Worm (Caenorhabditis elegans) whole organism, young adult: ENCODE measurements around the gene F34D10.9.
A peak's percentile ranks its signal among the peaks of the same experiment; 100 is the strongest.

Experiments
- B0261.1 ChIP-seq: sonication (generic microtip); optimal IDR thresholded peaks from 2 replicates; lab custom pipeline; 2016; ENCODE audit warnings: mild to moderate bottlenecking, missing genetic modification characterization, moderate library complexity, missing compliant biosample characterization
- C17E4.6 ChIP-seq: fragments of 200-800 bp; sonication (Bioruptor generic); IDR thresholded peaks from 2 replicates; pipeline ENCODE4 v1.3.6; 2022; ENCODE audit warnings: missing genetic modification reagents, missing genetic modification characterization, missing compliant biosample characterization
- D2030.7 ChIP-seq: fragments of 200-800 bp; sonication (Bioruptor generic); IDR thresholded peaks from 2 replicates; pipeline ENCODE4 v1.3.6; 2022; ENCODE audit warnings: missing genetic modification reagents, missing genetic modification characterization, missing compliant biosample characterization
- F23B12.7 ChIP-seq: sonication (generic microtip); optimal IDR thresholded peaks from 2 replicates; lab custom pipeline; 2017; ENCODE audit warnings: missing genetic modification characterization, mild to moderate bottlenecking, missing compliant biosample characterization, antibody characterized with exemption, moderate library complexity; ENCODE audit not compliant: insufficient read depth
- F37B4.10 ChIP-seq: fragments of 200-800 bp; sonication (Bioruptor generic); IDR thresholded peaks from 2 replicates; pipeline ENCODE4 v1.3.6; 2022; ENCODE audit warnings: missing genetic modification characterization, missing compliant biosample characterization
- F57A8.1 ChIP-seq: fragments of 200-800 bp; sonication (Bioruptor generic); optimal IDR thresholded peaks from 2 replicates; lab custom pipeline; 2018; ENCODE audit warnings: mild to moderate bottlenecking, missing genetic modification characterization, moderate library complexity, missing compliant biosample characterization
- K11D2.4 ChIP-seq: fragments of 200-800 bp; sonication (Bioruptor generic); IDR thresholded peaks from 2 replicates; pipeline ENCODE4 v1.3.6; 2022; ENCODE audit warnings: missing genetic modification reagents, missing genetic modification characterization, missing compliant biosample characterization
- K12H6.12 ChIP-seq: fragments of 200-800 bp; sonication (Bioruptor generic); optimal IDR thresholded peaks from 2 replicates; lab custom pipeline; 2018; ENCODE audit warnings: mild to moderate bottlenecking, missing genetic modification characterization, missing compliant biosample characterization
- Y56A3A.18 ChIP-seq: fragments of 200-800 bp; sonication (Bioruptor generic); IDR thresholded peaks from 2 replicates; pipeline ENCODE4 v1.3.6; 2022; ENCODE audit warnings: missing genetic modification reagents, missing genetic modification characterization, missing compliant biosample characterization
- akir-1 ChIP-seq: fragments of 200-800 bp; sonication (Bioruptor generic); optimal IDR thresholded peaks from 2 replicates; lab custom pipeline; 2018; ENCODE audit warnings: mild to moderate bottlenecking, missing genetic modification characterization, moderate library complexity, missing compliant biosample characterization
- attf-3 ChIP-seq: fragments of 200-800 bp; sonication (Bioruptor generic); conservative IDR thresholded peaks from 2 replicates; pipeline ENCODE4 v1.3.6; 2022; ENCODE audit warnings: missing genetic modification reagents, missing genetic modification characterization, missing compliant biosample characterization
- attf-5 ChIP-seq: fragments of 200-800 bp; sonication (Bioruptor generic); optimal IDR thresholded peaks from 2 replicates; lab custom pipeline; 2018; ENCODE audit warnings: mild to moderate bottlenecking, missing genetic modification characterization, missing compliant biosample characterization
- ccch-3 ChIP-seq: fragments of 200-800 bp; sonication (Bioruptor generic); optimal IDR thresholded peaks from 2 replicates; lab custom pipeline; 2018; ENCODE audit warnings: mild to moderate bottlenecking, missing genetic modification characterization, missing compliant biosample characterization
- ceh-100 ChIP-seq: fragments of 200-800 bp; sonication (Bioruptor generic); IDR thresholded peaks from 2 replicates; pipeline ENCODE4 v1.3.6; 2022; ENCODE audit warnings: missing genetic modification reagents, missing genetic modification characterization, missing compliant biosample characterization
- ceh-91 ChIP-seq: fragments of 200-800 bp; sonication (Bioruptor generic); IDR thresholded peaks from 2 replicates; pipeline ENCODE4 v1.3.6; 2022; ENCODE audit warnings: missing genetic modification reagents, missing genetic modification characterization, missing compliant biosample characterization
- egl-44 ChIP-seq: fragments of 200-800 bp; sonication (Bioruptor generic); IDR thresholded peaks from 2 replicates; pipeline ENCODE4 v1.3.6; 2022; ENCODE audit warnings: missing genetic modification reagents, missing genetic modification characterization, missing compliant biosample characterization
- egrh-3 ChIP-seq: fragments of 200-800 bp; sonication (Bioruptor generic); IDR thresholded peaks from 2 replicates; pipeline ENCODE4 v1.3.6; 2022; ENCODE audit warnings: missing genetic modification reagents, missing genetic modification characterization, missing compliant biosample characterization
- hlh-12 ChIP-seq: sonication (generic microtip); optimal IDR thresholded peaks from 2 replicates; lab custom pipeline; 2016; ENCODE audit warnings: missing genetic modification characterization, missing compliant biosample characterization
- hmg-1.2 ChIP-seq: fragments of 200-800 bp; sonication (Bioruptor generic); IDR thresholded peaks from 2 replicates; pipeline ENCODE4 v1.3.6; 2022; ENCODE audit warnings: missing genetic modification reagents, missing genetic modification characterization, missing compliant biosample characterization
- hsf-1 ChIP-seq: fragments of 200-800 bp; sonication (Bioruptor generic); IDR thresholded peaks from 2 replicates; pipeline ENCODE4 v1.3.6; 2022; ENCODE audit warnings: missing genetic modification reagents, missing genetic modification characterization, missing compliant biosample characterization
- lag-1 ChIP-seq: fragments of 200-800 bp; sonication (Bioruptor generic); IDR thresholded peaks from 2 replicates; pipeline ENCODE4 v1.3.6; 2022; ENCODE audit warnings: missing genetic modification reagents, missing genetic modification characterization, missing compliant biosample characterization
- let-526 ChIP-seq: fragments of 200-800 bp; sonication (Bioruptor generic); IDR thresholded peaks from 2 replicates; pipeline ENCODE4 v1.3.6; 2022; ENCODE audit warnings: missing genetic modification reagents, missing genetic modification characterization, missing compliant biosample characterization
- let-607 ChIP-seq, 2 experiments: fragments of 200-800 bp in 1 of 2; sonication (Bioruptor generic) in 1 of 2; sonication (generic microtip) in 1 of 2; optimal IDR thresholded peaks; 2 replicates each; lab custom pipeline; 2016 to 2018; ENCODE audit warnings: mild to moderate bottlenecking in 2 of 2, missing compliant biosample characterization in 2 of 2, missing genetic modification characterization in 2 of 2, moderate library complexity in 2 of 2, missing genotype in 1 of 2
- lin-40 ChIP-seq: sonication (generic microtip); optimal IDR thresholded peaks from 2 replicates; lab custom pipeline; 2016; ENCODE audit warnings: missing genetic modification characterization, mild to moderate bottlenecking, missing compliant biosample characterization, missing genotype, missing genetic modification reagents
- lin-54 ChIP-seq: fragments of 200-800 bp; sonication (Bioruptor generic); optimal IDR thresholded peaks from 2 replicates; lab custom pipeline; 2018; ENCODE audit warnings: mild to moderate bottlenecking, missing genetic modification characterization, missing compliant biosample characterization
- lir-1 ChIP-seq: fragments of 200-800 bp; sonication (Bioruptor generic); conservative IDR thresholded peaks from 2 replicates; pipeline ENCODE4 v1.3.6; 2022; ENCODE audit warnings: missing genetic modification reagents, missing genetic modification characterization, missing compliant biosample characterization
- madf-3 ChIP-seq: fragments of 200-800 bp; sonication (Bioruptor generic); IDR thresholded peaks from 2 replicates; pipeline ENCODE4 v1.3.6; 2022; ENCODE audit warnings: missing genetic modification reagents, missing genetic modification characterization, missing compliant biosample characterization
- madf-8 ChIP-seq: fragments of 200-800 bp; sonication (Bioruptor generic); conservative IDR thresholded peaks from 2 replicates; pipeline ENCODE4 v1.3.6; 2022; ENCODE audit warnings: missing genetic modification reagents, missing genetic modification characterization, missing compliant biosample characterization
- mcd-1 ChIP-seq: fragments of 200-800 bp; sonication (Bioruptor generic); IDR thresholded peaks from 2 replicates; pipeline ENCODE4 v1.3.6; 2022; ENCODE audit warnings: missing genetic modification reagents, missing genetic modification characterization, missing compliant biosample characterization
- nfyb-1 ChIP-seq: fragments of 200-800 bp; sonication (Bioruptor generic); IDR thresholded peaks from 2 replicates; pipeline ENCODE4 v1.3.6; 2022; ENCODE audit warnings: missing genetic modification reagents, missing genetic modification characterization, missing compliant biosample characterization
- nhr-120 ChIP-seq: fragments of 200-800 bp; sonication (Bioruptor generic); IDR thresholded peaks from 2 replicates; pipeline ENCODE4 v1.3.6; 2022; ENCODE audit warnings: missing genetic modification characterization, missing compliant biosample characterization
- nhr-27 ChIP-seq: fragments of 200-800 bp; sonication (Bioruptor generic); optimal IDR thresholded peaks from 2 replicates; lab custom pipeline; 2018; ENCODE audit warnings: mild to moderate bottlenecking, missing genetic modification characterization, moderate library complexity, missing compliant biosample characterization
- repo-1 ChIP-seq: sonication (generic microtip); optimal IDR thresholded peaks from 2 replicates; lab custom pipeline; 2017; ENCODE audit warnings: mild to moderate bottlenecking, missing genetic modification characterization, missing compliant biosample characterization
- tlf-1 ChIP-seq: fragments of 200-800 bp; sonication (Bioruptor generic); optimal IDR thresholded peaks from 2 replicates; lab custom pipeline; 2018; ENCODE audit warnings: mild to moderate bottlenecking, missing genetic modification characterization, missing compliant biosample characterization
- zfh-2 ChIP-seq: fragments of 200-800 bp; sonication (Bioruptor generic); conservative IDR thresholded peaks from 2 replicates; pipeline ENCODE4 v1.3.6; 2022; ENCODE audit warnings: missing genetic modification reagents, missing genetic modification characterization, missing compliant biosample characterization
- ztf-18 ChIP-seq: sonication (generic microtip); optimal IDR thresholded peaks from 2 replicates; lab custom pipeline; 2016; ENCODE audit warnings: missing genotype, mild to moderate bottlenecking, missing genetic modification characterization, missing compliant biosample characterization
- ztf-3 ChIP-seq: fragments of 200-800 bp; sonication (Bioruptor generic); optimal IDR thresholded peaks from 2 replicates; lab custom pipeline; 2018; ENCODE audit warnings: mild to moderate bottlenecking, missing genetic modification characterization, missing compliant biosample characterization

Gene F34D10.9

DNA sequence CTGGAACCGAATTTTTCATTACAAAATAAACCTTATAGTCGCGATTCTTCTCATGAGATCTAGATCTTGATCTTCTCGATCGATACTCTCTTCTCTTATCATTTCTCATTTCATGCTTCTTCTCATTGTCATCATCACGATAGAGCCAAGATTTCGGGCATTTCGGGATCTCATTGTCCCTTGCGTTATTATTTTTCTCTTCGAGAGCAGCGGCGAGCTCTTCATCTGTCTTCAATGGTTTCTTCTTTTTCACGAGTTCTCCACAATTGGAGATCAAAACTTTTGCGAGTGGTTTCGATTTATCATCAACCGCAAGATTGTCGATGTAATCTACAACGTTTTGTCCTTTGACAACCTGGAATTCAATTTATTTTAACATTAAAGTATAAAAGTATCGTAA lies 31.1 kb downstream of the F34D10.9 start:
- TF ChIP-seq nhr-120 (GFP tag; lab: Robert Waterston, UW) = no peak
- no peak for TF ChIP-seq F57A8.1 (GFP tag; lab: Kevin White, UChicago)
- TF ChIP-seq egl-44 (GFP tag; lab: Robert Waterston, UW) = no peak

DNA sequence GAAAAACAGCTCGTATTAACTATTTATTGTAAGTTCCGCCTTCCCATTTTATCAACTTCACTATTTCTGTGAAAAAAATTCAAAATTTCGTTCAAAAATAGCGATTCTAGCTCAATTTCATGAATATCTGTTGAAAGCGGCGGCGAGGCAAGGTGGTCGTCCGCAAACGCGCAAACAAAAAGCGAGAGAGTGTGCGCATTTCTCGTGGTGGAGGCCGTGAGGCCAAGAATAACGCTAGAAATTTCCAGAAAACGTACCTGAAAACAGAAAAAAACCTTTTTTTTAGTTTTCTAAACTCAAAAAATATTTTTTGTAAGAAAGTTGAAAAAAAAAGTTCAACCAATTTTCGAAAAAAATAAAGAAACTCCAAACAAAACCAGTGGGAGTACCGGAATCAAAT lies 32.2 kb downstream of the F34D10.9 start:
- TF ChIP-seq hmg-1.2 (GFP tag; lab: Robert Waterston, UW) = peak; percentile 41
- peak; percentile 72 for TF ChIP-seq mcd-1 (GFP tag; lab: Robert Waterston, UW)
- TF ChIP-seq hsf-1 = peak; percentile 90
- peak; percentile 58 for TF ChIP-seq ztf-18 (tag; lab: Kevin White, UChicago)

DNA sequence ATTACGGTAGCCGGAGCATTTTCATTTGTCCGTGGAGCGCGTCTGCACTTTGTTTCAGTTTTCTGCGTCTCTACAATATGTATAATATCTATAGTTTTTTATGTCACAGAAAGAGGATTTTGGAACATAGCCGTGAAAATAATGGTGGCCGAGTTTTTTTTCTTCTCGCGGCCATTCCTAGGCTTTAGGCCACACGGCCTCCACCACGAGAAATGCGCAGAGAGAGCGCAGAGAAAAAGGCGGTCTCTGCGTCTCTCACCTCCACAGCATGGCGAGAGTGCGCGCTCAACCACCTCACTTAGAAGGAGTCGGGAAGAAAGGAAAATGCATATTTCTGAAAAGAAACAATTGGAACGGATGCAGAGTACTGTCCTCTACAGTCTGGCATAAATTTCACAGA lies 34.0 kb downstream of the F34D10.9 start:
- TF ChIP-seq ztf-18 (tag; lab: Kevin White, UChicago) = peak; percentile 88
- TF ChIP-seq Y56A3A.18 (GFP tag; lab: Robert Waterston, UW) = 0 out of 2 replicates have a peak, but pooled peaks have one; percentile 28
- peak; percentile 50; the same call in 1 of the 2 replicates for TF ChIP-seq egrh-3
- peak; percentile 62 for TF ChIP-seq ceh-100 (GFP tag; lab: Robert Waterston, UW)
- TF ChIP-seq hmg-1.2 (GFP tag; lab: Robert Waterston, UW) = peak; percentile 93
- TF ChIP-seq let-607 (tag; optimal IDR thresholded peaks at IDR 0.05; lab: Kevin White, UChicago) = peak in 1 of 2 experiments; percentile 46
- TF ChIP-seq nfyb-1 (GFP tag; lab: Robert Waterston, UW) = peak; percentile 78
- peak; percentile 31 for TF ChIP-seq lin-40 (tag; lab: Kevin White, UChicago)
- peak; percentile 55; the same call in 1 of the 2 replicates for TF ChIP-seq C17E4.6 (GFP tag; lab: Robert Waterston, UW)
- peak; percentile 81 for TF ChIP-seq K11D2.4 (GFP tag; lab: Robert Waterston, UW)
- TF ChIP-seq lir-1 = 0 out of 2 replicates have a peak, but pooled peaks have one; percentile 27
- TF ChIP-seq mcd-1 (GFP tag; lab: Robert Waterston, UW) = peak; percentile 92
- TF ChIP-seq attf-3 (GFP tag; lab: Robert Waterston, UW) = 0 out of 2 replicates have a peak, but pooled peaks have one; percentile 31
- peak; percentile 50; the same call in 1 of the 2 replicates for TF ChIP-seq ceh-91 (GFP tag; lab: Robert Waterston, UW)
- TF ChIP-seq, all 124 proteins: peak for 14; not testable (repeated sequence) for 110

DNA sequence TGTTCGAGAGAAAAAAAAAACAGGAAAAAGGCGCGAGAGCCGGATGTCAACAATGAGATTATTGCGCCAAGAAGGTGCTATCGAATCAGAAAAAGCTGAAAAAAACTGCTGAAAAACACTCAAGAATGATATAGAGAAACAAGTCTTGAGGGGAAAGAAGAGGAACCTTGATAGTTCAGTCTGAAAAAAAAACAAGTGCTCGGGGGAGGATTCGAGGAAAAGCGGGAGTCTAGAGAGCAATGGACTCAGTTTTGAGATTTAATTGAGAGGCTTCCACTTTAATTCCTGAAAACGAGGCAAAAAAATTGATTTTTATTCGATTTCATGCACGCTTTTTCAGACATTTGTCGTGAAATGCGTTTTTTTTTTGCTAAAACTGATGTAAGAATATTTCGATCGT lies 34.8 kb downstream of the F34D10.9 start, which contains the start of gene npr-15:
npr-15 (minus strand) TSS at position 101 of the 400 bp plus-strand sequence.
- no peak for TF ChIP-seq lag-1 (GFP tag; lab: Robert Waterston, UW)
- TF ChIP-seq ccch-3 (GFP tag; lab: Kevin White, UChicago) = no peak
- no peak for TF ChIP-seq K12H6.12 (tag; lab: Kevin White, UChicago)
- TF ChIP-seq ztf-18 (tag; lab: Kevin White, UChicago) = no peak
- TF ChIP-seq F23B12.7 (tag; lab: Kevin White, UChicago) = no peak
- no peak for TF ChIP-seq zfh-2 (GFP tag; lab: Robert Waterston, UW)
- TF ChIP-seq hlh-12 (tag; lab: Kevin White, UChicago) = no peak
- TF ChIP-seq F37B4.10 (GFP tag; lab: Robert Waterston, UW) = no peak
- no peak for TF ChIP-seq madf-3 (GFP tag; lab: Robert Waterston, UW)
- no peak for TF ChIP-seq nhr-27 (tag; lab: Kevin White, UChicago)

DNA sequence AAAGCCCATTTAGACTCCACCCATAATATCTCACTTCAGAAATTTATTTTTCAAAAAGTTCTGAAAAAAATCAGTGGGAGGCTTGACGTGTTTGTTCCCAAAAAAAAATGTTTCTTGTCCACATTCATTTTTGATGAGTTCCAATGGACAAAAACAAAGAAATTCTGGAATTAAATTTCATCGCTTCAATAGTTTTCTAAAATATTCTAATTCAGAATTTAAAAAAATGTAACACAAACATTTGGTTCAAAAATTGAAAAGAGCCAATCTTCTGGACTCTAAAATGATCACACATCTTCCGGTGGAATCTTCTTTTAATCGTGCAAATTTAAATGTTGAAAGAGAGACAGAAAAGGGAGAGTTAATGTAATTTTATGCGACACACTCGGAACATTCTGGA lies 36.9 kb downstream of the F34D10.9 start:
- TF ChIP-seq let-526 (no peak), attf-5 (no peak), repo-1 (no peak), tlf-1 (GFP tag; lab: Kevin White, UChicago) (no peak), madf-8 (GFP tag; lab: Robert Waterston, UW) (no peak), C17E4.6 (GFP tag; lab: Robert Waterston, UW) (no peak), madf-3 (GFP tag; lab: Robert Waterston, UW) (no peak), ztf-3 (no peak), D2030.7 (GFP tag; lab: Robert Waterston, UW) (no peak), K11D2.4 (GFP tag; lab: Robert Waterston, UW) (no peak), B0261.1 (tag; lab: Kevin White, UChicago) (no peak), akir-1 (no peak), lin-54 (no peak)
